Worm (Caenorhabditis elegans) whole organism, L2 larva: ENCODE measurements around the gene nhr-148.

ENCODE experiments used
- dmd-4 ChIP-seq: sonication (generic microtip); optimal IDR thresholded peaks from 2 replicates; lab custom pipeline; 2017; ENCODE audit warnings: missing biosample characterization, missing genetic modification characterization
- unc-62 ChIP-seq: fragments of 150-350 bp; optimal IDR thresholded peaks from 2 replicates; lab custom pipeline; 2014; ENCODE audit warnings: missing biosample characterization, missing genetic modification reagents, missing genetic modification characterization

DNA sequence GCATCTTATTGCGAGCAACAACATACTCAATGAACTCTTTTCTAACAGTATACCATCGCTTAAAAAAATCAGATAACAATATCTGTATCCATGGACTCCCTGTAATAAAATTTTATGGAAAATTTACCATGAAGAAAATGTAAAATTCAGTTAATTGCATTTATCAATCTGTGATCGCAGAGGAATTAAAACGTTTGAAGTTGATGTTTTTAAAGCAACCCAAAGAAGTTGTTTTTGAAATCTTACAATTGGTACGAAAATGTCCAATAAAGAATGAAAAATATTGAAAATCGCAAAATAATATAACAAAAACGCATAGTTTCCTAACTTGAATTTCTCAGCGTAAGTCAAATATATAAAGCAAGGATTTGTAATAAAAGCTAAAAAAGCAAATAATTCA is 44.7 kb upstream of the nhr-148 start, which contains the start of gene srj-32:
- no peak for TF ChIP-seq dmd-4
- TF ChIP-seq unc-62 = no peak
